Comparison of ENCODE assay signal across 2 worm cellular contexts in the genomic region with DNA sequence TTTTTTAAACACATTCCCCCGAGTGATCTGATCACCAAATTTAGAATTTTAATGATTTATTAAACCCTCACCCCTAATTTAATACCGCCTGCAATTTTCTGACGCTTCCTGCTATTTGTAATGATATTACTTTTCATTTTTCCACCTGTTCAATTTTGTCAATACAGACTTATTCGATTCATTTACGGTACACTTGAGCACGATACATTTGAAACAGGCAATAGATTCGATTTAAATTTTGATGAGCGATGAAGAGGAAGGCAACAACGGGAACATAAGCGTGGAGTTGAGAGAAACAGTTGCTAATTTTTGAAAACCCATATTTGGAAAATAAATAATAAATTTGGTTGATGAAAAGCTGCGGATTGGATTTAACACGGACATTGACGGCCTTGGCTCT.
A peak's percentile ranks its signal among the peaks of the same experiment; 100 is the strongest.
TF ChIP-seq lines count a peak whose summit lies in the region.

No protein-coding gene starts in this region.

TF ChIP-seq in whole organism, L4 larva, 104 proteins besides CTCF, POLR2A, EP300 and RAD21:
- peak; percentile 1 for TF ChIP-seq aha-1 (tag; lab: Kevin White, UChicago)
- TF ChIP-seq nhr-102 (tag; optimal IDR thresholded peaks at IDR 0.05; lab: Kevin White, UChicago) = no peak
TF ChIP-seq in whole organism, L4 larva: peak in this region for 1.

TF ChIP-seq in whole organism, young adult, 124 proteins besides CTCF, POLR2A, EP300 and RAD21:
- TF ChIP-seq madf-10 (tag; optimal IDR thresholded peaks at IDR 0.05; lab: Kevin White, UChicago) (no peak), B0336.3 (GFP tag; IDR thresholded peaks at IDR 0.05; lab: Robert Waterston, UW) (peak; percentile 59; the same call in 1 of the 2 replicates), aptf-2 (GFP tag; conservative IDR thresholded peaks at IDR 0.05; lab: Robert Waterston, UW) (no peak), Y95B8A.8 (GFP tag; IDR thresholded peaks at IDR 0.05; lab: Robert Waterston, UW) (peak; percentile 74; the same call in 1 of the 2 replicates), madf-8 (GFP tag; conservative IDR thresholded peaks at IDR 0.05; lab: Robert Waterston, UW) (no peak; the same call in 1 of the 2 replicates), zfh-2 (GFP tag; conservative IDR thresholded peaks at IDR 0.05; lab: Robert Waterston, UW) (no peak), B0261.1 (tag; optimal IDR thresholded peaks at IDR 0.05; lab: Kevin White, UChicago) (no peak), tlf-1 (GFP tag; optimal IDR thresholded peaks at IDR 0.05; lab: Kevin White, UChicago) (peak; percentile 20), T07F8.4 (tag; optimal IDR thresholded peaks at IDR 0.05; lab: Kevin White, UChicago) (no peak), hlh-12 (tag; optimal IDR thresholded peaks at IDR 0.05; lab: Kevin White, UChicago) (no peak), unc-130 (GFP tag; optimal IDR thresholded peaks at IDR 0.05; lab: Kevin White, UChicago) (peak; percentile 8), nfya-1 (tag; optimal IDR thresholded peaks at IDR 0.05; lab: Kevin White, UChicago; ENCODE audit: borderline replicate concordance, insufficient read depth) (no peak), F55B11.4 (tag; optimal IDR thresholded peaks at IDR 0.05; lab: Kevin White, UChicago; ENCODE audit: borderline replicate concordance, insufficient read depth) (no peak), ama-1 (optimal IDR thresholded peaks at IDR 0.05; lab: Kevin White, UChicago) (no peak), ama-1 (GFP tag; optimal IDR thresholded peaks at IDR 0.05; lab: Kevin White, UChicago) (peak in 1 of 2 experiments; percentile 44), ZK185.1 (tag; optimal IDR thresholded peaks at IDR 0.05; lab: Kevin White, UChicago; ENCODE audit: poor library complexity, severe bottlenecking) (no peak), ceh-58 (GFP tag; IDR thresholded peaks at IDR 0.05; lab: Robert Waterston, UW) (0 out of 2 replicates have a peak, but pooled peaks have one; percentile 76), Y79H2A.3 (GFP tag; conservative IDR thresholded peaks at IDR 0.05; lab: Robert Waterston, UW) (peak; percentile 63; the same call in 1 of the 2 replicates), nhr-80 (tag; optimal IDR thresholded peaks at IDR 0.05; lab: Kevin White, UChicago) (no peak), nhr-90 (tag; optimal IDR thresholded peaks at IDR 0.05; lab: Kevin White, UChicago) (no peak), egl-44 (GFP tag; IDR thresholded peaks at IDR 0.05; lab: Robert Waterston, UW) (no peak), lin-54 (GFP tag; optimal IDR thresholded peaks at IDR 0.05; lab: Kevin White, UChicago) (no peak), rpc-1 (optimal IDR thresholded peaks at IDR 0.05; lab: Kevin White, UChicago) (no peak), rpc-1 (tag; optimal IDR thresholded peaks at IDR 0.05; lab: Kevin White, UChicago) (no peak), cebp-1 (GFP tag; IDR thresholded peaks at IDR 0.05; lab: Robert Waterston, UW) (no peak), cebp-1 (tag; optimal IDR thresholded peaks at IDR 0.05; lab: Kevin White, UChicago) (peak; percentile 29), B0035.1 (tag; optimal IDR thresholded peaks at IDR 0.05; lab: Kevin White, UChicago) (no peak), hmg-1.2 (GFP tag; IDR thresholded peaks at IDR 0.05; lab: Robert Waterston, UW) (peak; percentile 26; the same call in 1 of the 2 replicates), tbx-9 (tag; optimal IDR thresholded peaks at IDR 0.05; lab: Kevin White, UChicago; ENCODE audit: borderline replicate concordance) (no peak), lsl-1 (GFP tag; optimal IDR thresholded peaks at IDR 0.05; lab: Kevin White, UChicago) (no peak), pbrm-1 (GFP tag; IDR thresholded peaks at IDR 0.05; lab: Robert Waterston, UW) (no peak), unc-62 (GFP tag; optimal IDR thresholded peaks at IDR 0.05; lab: Kevin White, UChicago) (no peak), Y53G8AR.9 (GFP tag; conservative IDR thresholded peaks at IDR 0.05; lab: Robert Waterston, UW) (0 out of 2 replicates have a peak, but pooled peaks have one; percentile 47), sptf-2 (GFP tag; optimal IDR thresholded peaks at IDR 0.05; lab: Kevin White, UChicago) (no peak), mes-4 (tag; optimal IDR thresholded peaks at IDR 0.05; lab: Kevin White, UChicago) (no peak), die-1 (tag; optimal IDR thresholded peaks at IDR 0.05; lab: Kevin White, UChicago) (peak; percentile 12), snpc-1.3 (tag; optimal IDR thresholded peaks at IDR 0.05; lab: Kevin White, UChicago; ENCODE audit: insufficient read depth) (no peak), lin-26 (GFP tag; IDR thresholded peaks at IDR 0.05; lab: Robert Waterston, UW) (no peak), F10E7.11 (tag; optimal IDR thresholded peaks at IDR 0.05; lab: Kevin White, UChicago) (no peak), F52B5.7 (tag; optimal IDR thresholded peaks at IDR 0.05; lab: Kevin White, UChicago) (peak; percentile 9), snpc-3.4 (tag; optimal IDR thresholded peaks at IDR 0.05; lab: Kevin White, UChicago) (no peak), akir-1 (GFP tag; optimal IDR thresholded peaks at IDR 0.05; lab: Kevin White, UChicago) (no peak), hrde-1 (tag; optimal IDR thresholded peaks at IDR 0.05; lab: Kevin White, UChicago; ENCODE audit: borderline replicate concordance) (peak; percentile 59), him-1 (tag; optimal IDR thresholded peaks at IDR 0.05; lab: Kevin White, UChicago) (peak; percentile 41), egl-18 (GFP tag; IDR thresholded peaks at IDR 0.05; lab: Robert Waterston, UW) (no peak), ceh-27 (GFP tag; optimal IDR thresholded peaks at IDR 0.05; lab: Kevin White, UChicago) (no peak), repo-1 (tag; optimal IDR thresholded peaks at IDR 0.05; lab: Kevin White, UChicago) (no peak), ztf-28 (GFP tag; IDR thresholded peaks at IDR 0.05; lab: Robert Waterston, UW) (no peak), D2030.7 (GFP tag; IDR thresholded peaks at IDR 0.05; lab: Robert Waterston, UW) (no peak), ztf-18 (tag; optimal IDR thresholded peaks at IDR 0.05; lab: Kevin White, UChicago) (no peak), hsf-1 (GFP tag; IDR thresholded peaks at IDR 0.05; lab: Robert Waterston, UW) (peak; percentile 5; the same call in 1 of the 2 replicates), F49E8.2 (tag; optimal IDR thresholded peaks at IDR 0.05; lab: Kevin White, UChicago; ENCODE audit: insufficient read depth) (peak; percentile 23), let-607 (tag; optimal IDR thresholded peaks at IDR 0.05; lab: Kevin White, UChicago) (no peak), rcor-1 (GFP tag; IDR thresholded peaks at IDR 0.05; lab: Robert Waterston, UW) (no peak), F57C9.4 (tag; optimal IDR thresholded peaks at IDR 0.05; lab: Kevin White, UChicago) (no peak), let-526 (GFP tag; IDR thresholded peaks at IDR 0.05; lab: Robert Waterston, UW) (no peak), Y67H2A.10 (GFP tag; conservative IDR thresholded peaks at IDR 0.05; lab: Robert Waterston, UW) (no peak), gei-17 (GFP tag; optimal IDR thresholded peaks at IDR 0.05; lab: Kevin White, UChicago) (no peak), F37B4.10 (GFP tag; IDR thresholded peaks at IDR 0.05; lab: Robert Waterston, UW) (no peak), hlh-26 (GFP tag; conservative IDR thresholded peaks at IDR 0.05; lab: Robert Waterston, UW) (no peak), K11D2.4 (GFP tag; IDR thresholded peaks at IDR 0.05; lab: Robert Waterston, UW) (no peak), attf-3 (GFP tag; conservative IDR thresholded peaks at IDR 0.05; lab: Robert Waterston, UW) (no peak), nhr-179 (tag; optimal IDR thresholded peaks at IDR 0.05; lab: Kevin White, UChicago) (no peak), cebp-2 (GFP tag; IDR thresholded peaks at IDR 0.05; lab: Robert Waterston, UW) (no peak), lsy-27 (tag; optimal IDR thresholded peaks at IDR 0.05; lab: Kevin White, UChicago; ENCODE audit: borderline replicate concordance, insufficient read depth) (no peak)
